Worm (Caenorhabditis elegans) whole organism, young adult: ENCODE measurements around the gene ndx-2.

Experiments used
- ets-4 ChIP-seq: fragments of 200-800 bp; sonication (Bioruptor generic); optimal IDR thresholded peaks from 2 replicates; lab custom pipeline; 2018; ENCODE audit warnings: mild to moderate bottlenecking, missing genetic modification characterization, missing compliant biosample characterization
- nfyb-1 ChIP-seq: fragments of 200-800 bp; sonication (Bioruptor generic); IDR thresholded peaks from 2 replicates; pipeline ENCODE4 v1.3.6; 2022; ENCODE audit warnings: missing genetic modification reagents, missing genetic modification characterization, missing compliant biosample characterization
- pha-4 ChIP-seq: fragments of 150-350 bp; sonication (generic microtip); optimal IDR thresholded peaks from 2 replicates; lab custom pipeline; 2014; ENCODE audit warnings: missing biosample characterization, missing genetic modification reagents, missing genetic modification characterization
- unc-62 ChIP-seq: fragments of 150-350 bp; optimal IDR thresholded peaks from 2 replicates; lab custom pipeline; 2014; ENCODE audit warnings: missing biosample characterization, missing genetic modification reagents, missing genetic modification characterization
- xnd-1 ChIP-seq: sonication (generic microtip); optimal IDR thresholded peaks from 2 replicates; lab custom pipeline; 2016; ENCODE audit warnings: missing genotype, missing genetic modification reagents, missing genetic modification characterization, missing compliant biosample characterization
- ztf-22 ChIP-seq: fragments of 200-800 bp; sonication (Bioruptor generic); optimal IDR thresholded peaks from 2 replicates; lab custom pipeline; 2018; ENCODE audit warnings: mild to moderate bottlenecking, missing genetic modification characterization, moderate library complexity, missing compliant biosample characterization

- TF ChIP-seq unc-62 (GFP tag; lab: Kevin White, UChicago) (no peak), ets-4 (GFP tag; lab: Kevin White, UChicago) (no peak), xnd-1 (tag; lab: Kevin White, UChicago) (no peak), pha-4 (tag; lab: Kevin White, UChicago) (no peak), nfyb-1 (GFP tag; lab: Robert Waterston, UW) (no peak), ztf-22 (no peak)
Observed at ce11 chrV:2650980-2651379, 13.8 kb downstream of the ndx-2 start.
